Worm (Caenorhabditis elegans): ENCODE measurements around the gene acr-25.

DNA sequence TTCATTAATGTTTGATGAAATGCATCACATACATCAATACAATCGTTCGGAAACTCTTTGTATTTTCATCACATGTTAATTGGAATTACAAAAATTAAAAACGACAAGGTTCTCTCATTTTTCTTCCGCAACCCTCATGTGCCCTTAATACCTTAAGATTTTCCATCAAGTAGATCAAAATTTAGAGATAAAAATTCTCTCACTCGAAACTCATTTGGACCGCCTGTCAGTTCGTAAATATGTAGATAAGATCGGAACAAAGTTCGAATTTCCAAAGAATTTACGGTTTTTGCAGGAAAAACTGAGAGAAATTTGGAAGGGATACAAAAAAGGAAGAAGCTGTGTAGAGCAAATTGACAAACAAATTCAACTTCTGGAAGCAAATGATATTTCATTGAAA lies 32.0 kb downstream of the acr-25 start:
- TF ChIP-seq mab-5 (tag; optimal IDR thresholded peaks at IDR 0.05) = no peak
- TF ChIP-seq pha-4 (tag; optimal IDR thresholded peaks at IDR 0.05) = no peak
- TF ChIP-seq unc-62 (GFP tag; optimal IDR thresholded peaks at IDR 0.05) = no peak
- TF ChIP-seq tbx-8 (GFP tag; optimal IDR thresholded peaks at IDR 0.05) = no peak

All from whole organism, mixed stage, embryonic.